Worm (Caenorhabditis elegans) whole organism, L2 larva: Measurements from ENCODE around the gene Y57A10C.9.

Source experiments
- C34F6.9 ChIP-seq: fragments of 150-350 bp; optimal IDR thresholded peaks from 2 replicates; lab custom pipeline; 2014; ENCODE audit warnings: missing biosample characterization, missing genetic modification characterization
- F13H6.1 ChIP-seq: sonication (generic microtip); optimal IDR thresholded peaks from 2 replicates; lab custom pipeline; 2016; ENCODE audit warnings: missing genetic modification characterization, missing compliant biosample characterization
- R02D3.7 ChIP-seq: fragments of 150-350 bp; optimal IDR thresholded peaks from 2 replicates; lab custom pipeline; 2014; ENCODE audit warnings: missing biosample characterization, missing genetic modification characterization
- Y55F3AM.14 ChIP-seq: fragments of 200-800 bp; sonication (Bioruptor generic); optimal IDR thresholded peaks from 2 replicates; lab custom pipeline; 2018; ENCODE audit warnings: mild to moderate bottlenecking, missing genetic modification characterization, missing compliant biosample characterization
- ZK546.5 ChIP-seq: sonication (generic microtip); optimal IDR thresholded peaks from 2 replicates; lab custom pipeline; 2017; ENCODE audit warnings: missing biosample characterization, missing genetic modification characterization
- alr-1 ChIP-seq: fragments of 150-350 bp; optimal IDR thresholded peaks from 2 replicates; lab custom pipeline; 2014; ENCODE audit warnings: missing biosample characterization, missing genetic modification characterization
- aly-2 ChIP-seq: fragments of 150-350 bp; optimal IDR thresholded peaks from 2 replicates; lab custom pipeline; 2014; ENCODE audit warnings: missing biosample characterization, missing genetic modification characterization
- ama-1 ChIP-seq: fragments of 150-350 bp; optimal IDR thresholded peaks from 2 replicates; lab custom pipeline; 2018; ENCODE audit warnings: inconsistent platforms
- blmp-1 ChIP-seq: sonication (generic microtip); optimal IDR thresholded peaks from 2 replicates; lab custom pipeline; 2017; ENCODE audit warnings: missing genetic modification characterization, mild to moderate bottlenecking, missing compliant biosample characterization, antibody characterized with exemption, moderate library complexity; ENCODE audit not compliant: insufficient read depth
- ceh-16 ChIP-seq: fragments of 150-350 bp; optimal IDR thresholded peaks from 2 replicates; lab custom pipeline; 2014; ENCODE audit warnings: missing biosample characterization, missing genetic modification characterization
- ceh-82 ChIP-seq: fragments of 150-350 bp; optimal IDR thresholded peaks from 2 replicates; lab custom pipeline; 2014; ENCODE audit warnings: missing biosample characterization, missing genetic modification characterization
- crh-2 ChIP-seq: sonication (generic microtip); optimal IDR thresholded peaks from 2 replicates; lab custom pipeline; 2017; ENCODE audit warnings: missing biosample characterization, missing genetic modification characterization
- dmd-4 ChIP-seq: sonication (generic microtip); optimal IDR thresholded peaks from 2 replicates; lab custom pipeline; 2017; ENCODE audit warnings: missing biosample characterization, missing genetic modification characterization
- egl-27 ChIP-seq: sonication (generic microtip); optimal IDR thresholded peaks from 3 replicates; lab custom pipeline; 2017; ENCODE audit warnings: missing biosample characterization, missing genetic modification reagents, missing genetic modification characterization
- elt-1 ChIP-seq: fragments of 150-350 bp; optimal IDR thresholded peaks from 2 replicates; lab custom pipeline; 2014; ENCODE audit warnings: missing biosample characterization, missing genetic modification characterization
- elt-3 ChIP-seq: sonication (generic microtip); optimal IDR thresholded peaks from 2 replicates; lab custom pipeline; 2017; ENCODE audit warnings: missing biosample characterization, missing genetic modification characterization
- fos-1 ChIP-seq: fragments of 150-350 bp; optimal IDR thresholded peaks from 2 replicates; lab custom pipeline; 2014; ENCODE audit warnings: missing biosample characterization, missing genetic modification characterization
- gmeb-1 ChIP-seq: fragments of 150-350 bp; optimal IDR thresholded peaks from 2 replicates; lab custom pipeline; 2014; ENCODE audit warnings: missing biosample characterization, missing genetic modification characterization
- lin-11 ChIP-seq: fragments of 150-350 bp; sonication (generic microtip); optimal IDR thresholded peaks from 2 replicates; lab custom pipeline; 2014; ENCODE audit warnings: missing biosample characterization, missing genetic modification characterization, inconsistent platforms, mixed read lengths
- lin-13 ChIP-seq: fragments of 150-350 bp; optimal IDR thresholded peaks from 2 replicates; lab custom pipeline; 2014; ENCODE audit warnings: missing biosample characterization, missing genetic modification reagents, missing genetic modification characterization
- lin-39 ChIP-seq: fragments of 150-350 bp; optimal IDR thresholded peaks from 2 replicates; lab custom pipeline; 2014; ENCODE audit warnings: missing biosample characterization, missing genetic modification reagents, missing genetic modification characterization
- lsy-2 ChIP-seq, 2 experiments: fragments of 150-350 bp in 1 of 2; sonication (generic microtip) in 1 of 2; optimal IDR thresholded peaks; 2 replicates each; lab custom pipeline; 2014 to 2017; ENCODE audit warnings: missing biosample characterization in 2 of 2, missing genetic modification characterization in 2 of 2
- mab-5 ChIP-seq: fragments of 150-350 bp; optimal IDR thresholded peaks from 2 replicates; lab custom pipeline; 2014; ENCODE audit warnings: missing biosample characterization, missing genetic modification characterization
- mbf-1 ChIP-seq: sonication (generic microtip); optimal IDR thresholded peaks from 2 replicates; lab custom pipeline; 2017; ENCODE audit warnings: missing biosample characterization, missing genetic modification characterization
- mdl-1 ChIP-seq, 2 experiments: fragments of 150-350 bp in 1 of 2; sonication (generic microtip) in 1 of 2; optimal IDR thresholded peaks; 2 replicates each; lab custom pipeline; 2017; ENCODE audit warnings: missing biosample characterization in 2 of 2, missing genetic modification characterization in 2 of 2
- nhr-10 ChIP-seq: sonication (generic microtip); optimal IDR thresholded peaks from 2 replicates; lab custom pipeline; 2017; ENCODE audit warnings: missing biosample characterization, missing genetic modification characterization
- nhr-11 ChIP-seq: fragments of 150-350 bp; optimal IDR thresholded peaks from 2 replicates; lab custom pipeline; 2014; ENCODE audit warnings: missing biosample characterization, missing genetic modification characterization
- nhr-12 ChIP-seq: fragments of 150-350 bp; optimal IDR thresholded peaks from 2 replicates; lab custom pipeline; 2014; ENCODE audit warnings: missing biosample characterization, missing genetic modification characterization
- nhr-129 ChIP-seq: fragments of 150-350 bp; optimal IDR thresholded peaks from 2 replicates; lab custom pipeline; 2014; ENCODE audit warnings: missing biosample characterization, missing genetic modification characterization
- nhr-21 ChIP-seq: fragments of 150-350 bp; optimal IDR thresholded peaks from 2 replicates; lab custom pipeline; 2014; ENCODE audit warnings: missing biosample characterization, missing genetic modification characterization
- nhr-23 ChIP-seq: fragments of 150-350 bp; optimal IDR thresholded peaks from 2 replicates; lab custom pipeline; 2014; ENCODE audit warnings: missing biosample characterization, missing genetic modification reagents, missing genetic modification characterization
- nhr-237 ChIP-seq: fragments of 150-350 bp; optimal IDR thresholded peaks from 2 replicates; lab custom pipeline; 2014; ENCODE audit warnings: missing biosample characterization, missing genetic modification characterization
- nhr-25 ChIP-seq: fragments of 150-350 bp; sonication (generic microtip); optimal IDR thresholded peaks from 3 replicates; lab custom pipeline; 2014; ENCODE audit warnings: missing biosample characterization, missing genetic modification characterization
- nhr-6 ChIP-seq: fragments of 150-350 bp; optimal IDR thresholded peaks from 2 replicates; lab custom pipeline; 2014; ENCODE audit warnings: missing biosample characterization, missing genetic modification characterization
- nhr-77 ChIP-seq: fragments of 150-350 bp; optimal IDR thresholded peaks from 2 replicates; lab custom pipeline; 2014; ENCODE audit warnings: missing biosample characterization, missing genetic modification characterization
- peb-1 ChIP-seq: fragments of 150-350 bp; optimal IDR thresholded peaks from 2 replicates; lab custom pipeline; 2014; ENCODE audit warnings: missing biosample characterization, missing genetic modification characterization
- sem-4 ChIP-seq: fragments of 150-350 bp; optimal IDR thresholded peaks from 2 replicates; lab custom pipeline; 2014; ENCODE audit warnings: missing biosample characterization, missing genetic modification reagents, missing genetic modification characterization
- skn-1 ChIP-seq: sonication (generic microtip); optimal IDR thresholded peaks from 2 replicates; lab custom pipeline; 2017; ENCODE audit warnings: missing biosample characterization, missing genetic modification characterization
- sma-3 ChIP-seq: sonication (generic microtip); optimal IDR thresholded peaks from 2 replicates; lab custom pipeline; 2016; ENCODE audit warnings: missing genetic modification reagents, missing genetic modification characterization, missing compliant biosample characterization
- sma-9 ChIP-seq, 2 experiments: fragments of 150-350 bp in 1 of 2; sonication (generic microtip) in 1 of 2; optimal IDR thresholded peaks; 2 replicates each; lab custom pipeline; 2014 to 2016; ENCODE audit warnings: missing genetic modification characterization in 2 of 2, mild to moderate bottlenecking in 1 of 2, missing biosample characterization in 1 of 2, missing compliant biosample characterization in 1 of 2, missing genetic modification reagents in 1 of 2, moderate library complexity in 1 of 2
- snpc-4 ChIP-seq: fragments of 150-350 bp; optimal IDR thresholded peaks from 2 replicates; lab custom pipeline; 2014; ENCODE audit warnings: missing biosample characterization, missing genetic modification characterization
- unc-39 ChIP-seq: fragments of 150-350 bp; optimal IDR thresholded peaks from 2 replicates; lab custom pipeline; 2014; ENCODE audit warnings: missing biosample characterization, missing genetic modification characterization
- unc-55 ChIP-seq: fragments of 150-350 bp; sonication (generic microtip); optimal IDR thresholded peaks from 3 replicates; lab custom pipeline; 2014; ENCODE audit warnings: missing biosample characterization, missing genetic modification reagents, missing genetic modification characterization
- unc-62 ChIP-seq: fragments of 150-350 bp; optimal IDR thresholded peaks from 2 replicates; lab custom pipeline; 2014; ENCODE audit warnings: missing biosample characterization, missing genetic modification reagents, missing genetic modification characterization
- zag-1 ChIP-seq: fragments of 150-350 bp; optimal IDR thresholded peaks from 2 replicates; lab custom pipeline; 2014; ENCODE audit warnings: missing biosample characterization, missing genetic modification characterization
- ztf-1 ChIP-seq: fragments of 200-800 bp; sonication (Bioruptor generic); conservative IDR thresholded peaks from 2 replicates; pipeline ENCODE4 v1.3.6; 2022; ENCODE audit warnings: missing genetic modification characterization, missing compliant biosample characterization
- ztf-11 ChIP-seq: sonication (generic microtip); optimal IDR thresholded peaks from 2 replicates; lab custom pipeline; 2017; ENCODE audit warnings: missing biosample characterization, missing genetic modification characterization
- ztf-4 ChIP-seq: fragments of 150-350 bp; optimal IDR thresholded peaks from 2 replicates; lab custom pipeline; 2014; ENCODE audit warnings: missing biosample characterization, missing genetic modification characterization

The Y57A10C.9 gene

DNA sequence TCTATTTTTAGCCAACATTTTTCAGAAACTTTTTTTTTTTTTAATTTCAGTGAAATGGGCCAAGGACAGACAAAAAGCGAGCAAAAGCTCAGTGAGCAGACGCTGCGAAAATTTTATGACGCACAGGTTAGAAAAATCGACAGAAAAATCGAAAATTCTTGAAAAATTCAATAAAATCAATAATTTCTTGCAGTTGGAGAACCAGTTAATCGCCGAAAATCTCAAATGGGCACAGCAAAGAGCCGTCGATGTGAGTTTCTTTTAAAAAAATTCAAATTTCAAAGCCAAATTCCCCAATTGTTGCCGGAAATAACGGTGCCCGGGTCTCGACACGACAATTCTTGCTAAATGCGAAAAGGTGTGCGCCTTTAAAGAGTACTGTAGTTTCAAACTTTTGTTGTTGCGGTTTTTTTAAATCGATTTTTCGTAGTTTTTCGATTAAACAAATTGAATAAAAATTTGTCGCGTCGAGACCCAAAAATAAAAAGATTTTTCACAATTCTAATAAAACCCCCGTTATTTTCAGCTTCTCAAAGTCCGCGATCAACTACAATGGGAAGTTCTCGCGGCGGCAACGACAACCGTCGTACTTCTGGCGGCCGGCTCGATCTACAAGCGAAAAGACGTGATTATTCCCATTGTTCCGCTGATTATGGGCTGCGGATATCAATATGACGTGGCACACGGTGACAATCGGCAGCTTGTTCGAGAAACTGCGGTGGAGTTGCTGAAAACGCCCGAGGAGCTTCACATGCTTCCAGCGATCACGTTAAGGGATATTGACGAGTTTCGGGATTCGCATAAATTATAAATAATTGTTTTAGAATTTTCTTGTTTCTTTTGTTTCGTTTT, 22.5 kb upstream of the Y57A10C.9 start, which contains the start of gene tag-280:
Gene tag-280 (plus strand): TSS at position 51 of the 852 bp plus-strand sequence.
- no peak for TF ChIP-seq C34F6.9
- no peak for TF ChIP-seq blmp-1 (tag; lab: Kevin White, UChicago)
- TF ChIP-seq lin-13 (GFP tag; lab: Kevin White, UChicago), result no peak
- TF ChIP-seq, all 48 proteins: peak for 0

DNA sequence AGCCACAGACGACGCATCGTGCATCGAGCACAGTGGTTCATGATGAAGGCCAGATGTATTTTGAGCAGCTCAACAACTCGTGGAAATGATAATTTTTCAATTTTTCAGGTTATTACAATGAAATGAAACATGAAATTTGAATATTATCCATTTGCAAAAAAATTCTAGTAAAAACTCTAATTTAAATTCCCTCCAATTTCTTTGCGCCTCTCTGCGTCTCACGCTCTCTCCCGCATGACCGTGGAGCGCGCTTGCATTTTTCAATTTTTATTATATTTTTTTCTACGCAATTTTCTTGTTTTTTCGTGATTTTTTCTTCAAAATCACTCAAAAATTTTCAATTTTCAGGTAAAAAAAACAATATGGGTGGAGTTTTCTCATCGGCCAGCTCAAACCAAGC, 21.1 kb upstream of the Y57A10C.9 start, which contains the start of gene tag-281:
Gene tag-281 (plus strand): TSS at position 340 of the 400 bp plus-strand sequence.
- TF ChIP-seq nhr-25, result peak; percentile 81
- TF ChIP-seq nhr-237 (tag; lab: Kevin White, UChicago), result peak; percentile 49
- peak; percentile 82 for TF ChIP-seq sma-3
- no peak for TF ChIP-seq skn-1
- peak; percentile 86 for TF ChIP-seq sma-9 (GFP tag; optimal IDR thresholded peaks at IDR 0.05; lab: Kevin White, UChicago)
- TF ChIP-seq sma-9 (tag; optimal IDR thresholded peaks at IDR 0.05; lab: Kevin White, UChicago), result no peak
- TF ChIP-seq gmeb-1 (tag; lab: Kevin White, UChicago), result peak; percentile 99
- peak; percentile 49 for TF ChIP-seq R02D3.7 (tag; lab: Kevin White, UChicago)
- TF ChIP-seq ceh-16 (tag; lab: Kevin White, UChicago), result no peak
- TF ChIP-seq F13H6.1, result peak; percentile 74
- TF ChIP-seq nhr-77 (tag; lab: Kevin White, UChicago), result no peak
- no peak for TF ChIP-seq unc-39 (tag; lab: Kevin White, UChicago)
- TF ChIP-seq nhr-129, result peak; percentile 40
- TF ChIP-seq Y55F3AM.14, result no peak
- TF ChIP-seq elt-1 (tag; lab: Kevin White, UChicago), result no peak
- no peak for TF ChIP-seq peb-1
- TF ChIP-seq sem-4 (tag; lab: Kevin White, UChicago), result peak; percentile 58
- peak; percentile 41 for TF ChIP-seq nhr-10
- peak; percentile 85 for TF ChIP-seq C34F6.9
- TF ChIP-seq nhr-21 (tag; lab: Kevin White, UChicago), result peak; percentile 72
- no peak for TF ChIP-seq elt-3 (tag; lab: Kevin White, UChicago)
- TF ChIP-seq ztf-1 (GFP tag; lab: Robert Waterston, UW), result no peak
- TF ChIP-seq crh-2 (tag; lab: Kevin White, UChicago), result peak; percentile 82
- peak; percentile 86 to 92 for TF ChIP-seq lsy-2 (tag; optimal IDR thresholded peaks at IDR 0.05; lab: Kevin White, UChicago)
- TF ChIP-seq snpc-4 (tag; lab: Kevin White, UChicago), result peak; percentile 85
- TF ChIP-seq nhr-6 (tag; lab: Kevin White, UChicago), result peak; percentile 13
- TF ChIP-seq ztf-11 (tag; lab: Kevin White, UChicago), result no peak
- TF ChIP-seq ceh-82 (tag; lab: Kevin White, UChicago), result no peak
- peak; percentile 36 for TF ChIP-seq ztf-4 (tag; lab: Kevin White, UChicago)
- TF ChIP-seq mab-5, result peak; percentile 68
- TF ChIP-seq egl-27, result peak; percentile 71
- peak; percentile 85 for TF ChIP-seq lin-13 (GFP tag; lab: Kevin White, UChicago)
- TF ChIP-seq unc-62 (GFP tag; lab: Kevin White, UChicago), result no peak
- no peak for TF ChIP-seq ama-1 (lab: Kevin White, UChicago)
- peak; percentile 66 for TF ChIP-seq lin-11 (tag; lab: Kevin White, UChicago)
- TF ChIP-seq lin-39 (tag; lab: Kevin White, UChicago), result no peak
- no peak for TF ChIP-seq nhr-23 (tag; lab: Kevin White, UChicago)
- no peak for TF ChIP-seq dmd-4 (tag; lab: Kevin White, UChicago)
- peak; percentile 7 for TF ChIP-seq zag-1 (tag; lab: Kevin White, UChicago)
- no peak for TF ChIP-seq nhr-11
- no peak for TF ChIP-seq fos-1 (tag; lab: Kevin White, UChicago)
- TF ChIP-seq blmp-1 (tag; lab: Kevin White, UChicago), result no peak
- TF ChIP-seq ZK546.5, result peak; percentile 47
- peak in 1 of 2 experiments; percentile 14 for TF ChIP-seq mdl-1 (tag; optimal IDR thresholded peaks at IDR 0.05; lab: Kevin White, UChicago)
- TF ChIP-seq aly-2, result no peak
- TF ChIP-seq nhr-12 (tag; lab: Kevin White, UChicago), result no peak
- TF ChIP-seq alr-1 (tag; lab: Kevin White, UChicago), result no peak
- TF ChIP-seq mbf-1, result no peak
- TF ChIP-seq unc-55 (GFP tag; lab: Kevin White, UChicago), result peak; percentile 93
